Fruit fly (Drosophila melanogaster) whole organism, pupa: ENCODE measurements around the gene Mis12.

Source experiments
- CG10348 ChIP-seq: fragments of 200-800 bp; sonication (Bioruptor generic); IDR thresholded peaks from 2 replicates; pipeline ENCODE4 v1.3.6; 2022; ENCODE audit warnings: missing biosample characterization, missing genetic modification characterization
- CG12605 ChIP-seq: fragments of 200-800 bp; sonication (Bioruptor generic); IDR thresholded peaks from 2 replicates; pipeline ENCODE4 v1.3.6; 2022; ENCODE audit warnings: missing biosample characterization, missing genetic modification characterization
- CG13204 ChIP-seq: fragments of 200-800 bp; sonication (Bioruptor generic); optimal IDR thresholded peaks from 2 replicates; lab custom pipeline; 2018; ENCODE audit warnings: missing biosample characterization, mild to moderate bottlenecking, missing genetic modification characterization, moderate library complexity
- CG14655 ChIP-seq: fragments of 200-800 bp; sonication (Bioruptor generic); optimal IDR thresholded peaks from 3 replicates; lab custom pipeline; 2017; ENCODE audit warnings: mild to moderate bottlenecking, missing biosample characterization, missing genetic modification reagents, missing genetic modification characterization
- CG15710 ChIP-seq: fragments of 200-800 bp; sonication (Bioruptor generic); optimal IDR thresholded peaks from 2 replicates; lab custom pipeline; 2018; ENCODE audit warnings: missing biosample characterization, mild to moderate bottlenecking, missing genetic modification characterization, moderate library complexity
- CG17806 ChIP-seq: fragments of 200-800 bp; sonication (Bioruptor generic); optimal IDR thresholded peaks from 2 replicates; lab custom pipeline; 2018; ENCODE audit warnings: missing biosample characterization, mild to moderate bottlenecking, missing genetic modification characterization, moderate library complexity
- CG32121 ChIP-seq: fragments of 200-800 bp; sonication (Bioruptor generic); IDR thresholded peaks from 2 replicates; pipeline ENCODE4 v1.3.6; 2022; ENCODE audit warnings: missing biosample characterization, missing genetic modification characterization
- CG34367 ChIP-seq: fragments of 200-800 bp; sonication (Bioruptor generic); optimal IDR thresholded peaks from 2 replicates; lab custom pipeline; 2018; ENCODE audit warnings: missing biosample characterization, mild to moderate bottlenecking, missing genetic modification characterization
- CG4496 ChIP-seq: fragments of 200-800 bp; sonication (Bioruptor generic); IDR thresholded peaks from 3 replicates; pipeline ENCODE4 v1.3.6; 2022; ENCODE audit warnings: missing biosample characterization, missing genetic modification characterization
- CG8159 ChIP-seq: fragments of 200-800 bp; sonication (Bioruptor generic); optimal IDR thresholded peaks from 3 replicates; lab custom pipeline; 2018; ENCODE audit warnings: missing biosample characterization, mild to moderate bottlenecking, missing genetic modification characterization, moderate library complexity
- CG8301 ChIP-seq: fragments of 200-800 bp; sonication (Bioruptor generic); optimal IDR thresholded peaks from 2 replicates; lab custom pipeline; 2018; ENCODE audit warnings: missing biosample characterization, mild to moderate bottlenecking, missing genetic modification characterization
- CG9948 ChIP-seq: fragments of 200-800 bp; sonication (Bioruptor generic); optimal IDR thresholded peaks from 2 replicates; lab custom pipeline; 2018; ENCODE audit warnings: missing biosample characterization, mild to moderate bottlenecking, missing genetic modification characterization, moderate library complexity
- D1 ChIP-seq: fragments of 200-800 bp; sonication (Bioruptor generic); optimal IDR thresholded peaks from 2 replicates; lab custom pipeline; 2018; ENCODE audit warnings: missing biosample characterization, mild to moderate bottlenecking, missing genetic modification characterization, moderate library complexity
- EcR ChIP-seq: fragments of 200-800 bp; sonication (Bioruptor generic); optimal IDR thresholded peaks from 3 replicates; lab custom pipeline; 2019; ENCODE audit warnings: missing biosample characterization, missing genetic modification characterization, mild to moderate bottlenecking, moderate library complexity, missing genetic modification reagents
- Ets98B ChIP-seq: fragments of 200-800 bp; sonication (Bioruptor generic); IDR thresholded peaks from 2 replicates; pipeline ENCODE4 v1.3.6; 2022; ENCODE audit warnings: missing biosample characterization, missing genetic modification characterization
- Pif1A ChIP-seq: fragments of 200-800 bp; sonication (Bioruptor generic); optimal IDR thresholded peaks from 3 replicates; lab custom pipeline; 2016; ENCODE audit warnings: missing biosample characterization, missing genetic modification characterization
- Pif1B ChIP-seq: fragments of 200-800 bp; sonication (Bioruptor generic); optimal IDR thresholded peaks from 3 replicates; lab custom pipeline; 2016; ENCODE audit warnings: missing biosample characterization, missing genetic modification characterization
- Snoo ChIP-seq: fragments of 200-800 bp; sonication (Bioruptor generic); optimal IDR thresholded peaks from 3 replicates; lab custom pipeline; 2017; ENCODE audit warnings: missing biosample characterization, mild to moderate bottlenecking, missing genetic modification characterization, inconsistent platforms
- fd96Ca ChIP-seq: fragments of 200-800 bp; sonication (Bioruptor generic); IDR thresholded peaks from 3 replicates; pipeline ENCODE4 v1.3.6; 2022; ENCODE audit warnings: missing biosample characterization, missing genetic modification characterization
- gl ChIP-seq: fragments of 200-800 bp; sonication (Bioruptor generic); optimal IDR thresholded peaks from 2 replicates; lab custom pipeline; 2018; ENCODE audit warnings: missing biosample characterization, mild to moderate bottlenecking, missing genetic modification characterization
- rn ChIP-seq: fragments of 200-800 bp; sonication (Bioruptor generic); IDR thresholded peaks from 2 replicates; pipeline ENCODE4 v1.3.6; 2022; ENCODE audit warnings: missing biosample characterization, missing genetic modification characterization

Mis12 gene

DNA sequence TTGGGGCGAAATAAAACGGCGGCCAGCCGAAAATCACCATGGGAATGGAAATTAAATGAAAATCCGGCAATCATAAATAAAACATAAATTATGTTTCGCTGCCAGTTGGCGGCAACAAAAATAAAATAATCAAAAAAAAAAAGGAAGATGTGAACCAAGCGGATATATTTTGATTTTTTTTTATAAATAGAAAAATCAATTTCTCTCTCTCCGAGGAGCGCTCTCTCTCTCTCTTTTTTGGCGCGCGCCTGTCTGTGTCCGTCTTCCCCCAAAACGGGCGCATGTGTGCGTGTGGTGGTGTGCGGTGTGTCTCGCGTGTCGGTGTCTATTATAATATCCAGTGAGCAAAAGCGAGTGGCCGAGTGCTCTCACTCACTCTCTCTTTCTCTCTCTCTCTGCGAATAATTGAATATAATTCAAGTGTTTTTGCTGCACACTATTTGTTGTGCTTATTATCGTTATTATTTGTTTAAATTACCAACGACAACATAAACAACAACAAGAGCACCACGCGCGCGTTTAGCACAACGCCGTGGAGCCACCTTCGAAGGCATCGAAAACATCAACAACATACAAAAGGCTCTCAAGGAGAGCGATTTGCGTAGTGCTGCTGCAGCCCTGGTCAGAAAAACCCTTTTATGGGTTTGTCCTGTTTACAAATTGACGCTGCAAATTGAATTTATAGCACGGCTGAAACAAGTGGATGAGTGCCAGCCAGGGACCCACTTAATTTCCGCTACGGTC, 25.5 kb downstream of the Mis12 start:
- TF ChIP-seq CG15710 (tag; lab: Kevin White, UChicago), result no peak
- no peak for TF ChIP-seq CG17806 (tag; lab: Kevin White, UChicago)
- no peak for TF ChIP-seq rn
- no peak for TF ChIP-seq CG34367 (tag; lab: Kevin White, UChicago)
- no peak for TF ChIP-seq CG32121 (GFP tag; lab: Robert Waterston, UW)
- TF ChIP-seq fd96Ca, result no peak
- no peak for TF ChIP-seq CG9948 (tag; lab: Kevin White, UChicago)
- no peak for TF ChIP-seq D1 (tag; lab: Kevin White, UChicago)
- peak; percentile 47; the same call in 1 of the 3 replicates for TF ChIP-seq CG4496 (GFP tag; lab: Robert Waterston, UW)
- peak; percentile 36; the same call in 1 of the 2 replicates for TF ChIP-seq CG12605 (GFP tag; lab: Robert Waterston, UW)
- TF ChIP-seq EcR (GFP tag; lab: Kevin White, UChicago), result no peak
- no peak for TF ChIP-seq CG8301 (tag; lab: Kevin White, UChicago)
- no peak for TF ChIP-seq CG10348 (GFP tag; lab: Robert Waterston, UW)
- no peak for TF ChIP-seq Pif1B (GFP tag; lab: Kevin White, UChicago)
- TF ChIP-seq Snoo (tag; lab: Kevin White, UChicago), result no peak
- peak; percentile 39 for TF ChIP-seq Ets98B
- no peak for TF ChIP-seq Pif1A (GFP tag; lab: Kevin White, UChicago)
- TF ChIP-seq gl (tag; lab: Kevin White, UChicago), result no peak
- TF ChIP-seq CG14655 (GFP tag; lab: Kevin White, UChicago), result peak; percentile 35
- TF ChIP-seq CG13204 (GFP tag; lab: Kevin White, UChicago), result no peak

DNA sequence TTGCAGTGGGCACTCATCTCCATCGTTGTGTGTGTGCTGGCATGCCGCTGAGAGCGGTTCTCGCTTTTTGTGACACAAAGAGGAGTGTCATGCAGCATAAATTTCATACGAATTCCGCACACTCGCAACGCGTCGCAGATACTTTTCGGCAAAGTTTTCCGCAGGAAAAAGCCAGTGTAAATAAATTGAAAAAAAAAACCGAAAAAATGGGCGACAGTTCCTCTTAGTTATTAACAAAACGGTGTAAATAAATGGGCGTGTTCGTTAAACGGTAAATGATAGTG, 26.1 kb downstream of the Mis12 start, which contains the start of gene tow:
TSS of gene tow (plus strand) at position 26 of the 284 bp plus-strand sequence.
- TF ChIP-seq gl (tag; lab: Kevin White, UChicago) (no peak), CG34367 (tag; lab: Kevin White, UChicago) (no peak), CG10348 (GFP tag; lab: Robert Waterston, UW) (no peak), CG14655 (GFP tag; lab: Kevin White, UChicago) (no peak), CG8159 (tag; lab: Kevin White, UChicago) (no peak), CG4496 (GFP tag; lab: Robert Waterston, UW) (0 out of 3 replicates have a peak, but pooled peaks have one; percentile 7), Pif1B (GFP tag; lab: Kevin White, UChicago) (no peak)

DNA sequence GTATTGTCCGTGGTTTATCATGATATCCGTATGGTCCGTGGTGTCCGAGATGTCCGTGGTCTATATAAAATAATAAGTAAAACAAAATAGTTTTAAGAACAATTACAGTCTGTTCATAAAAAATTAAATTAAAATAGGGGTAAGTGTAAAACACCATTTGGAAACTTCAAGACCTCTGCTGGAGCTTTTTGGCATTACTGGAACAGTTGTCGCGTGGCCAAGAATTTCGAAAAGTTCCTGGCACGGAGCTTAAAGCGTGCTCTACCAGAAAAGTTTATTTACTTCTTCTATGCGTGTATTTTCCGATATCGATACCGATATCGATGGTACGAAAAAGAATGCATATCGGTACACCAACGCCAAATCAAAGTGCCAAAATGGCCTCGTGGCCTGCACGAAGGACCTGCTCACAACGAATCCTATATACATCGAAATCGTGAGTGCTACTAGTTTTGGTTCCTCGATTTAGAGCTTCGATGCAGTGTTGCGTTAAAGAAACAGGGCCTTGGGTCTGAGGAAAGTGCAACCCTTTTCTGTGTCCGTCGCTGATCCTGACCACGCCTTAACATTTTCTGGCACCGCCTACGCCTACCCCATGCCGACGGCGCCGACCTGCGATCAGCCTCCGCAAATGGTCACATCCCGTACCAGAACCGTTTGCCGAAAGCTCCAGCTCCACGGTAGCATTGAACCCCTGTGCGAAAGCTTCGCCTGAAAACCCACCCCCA, 26.6 kb downstream of the Mis12 start:
- TF ChIP-seq CG8159 (tag; lab: Kevin White, UChicago) (no peak), CG12605 (GFP tag; lab: Robert Waterston, UW) (no peak)
- TF ChIP-seq, all 21 proteins: peak for 0

DNA sequence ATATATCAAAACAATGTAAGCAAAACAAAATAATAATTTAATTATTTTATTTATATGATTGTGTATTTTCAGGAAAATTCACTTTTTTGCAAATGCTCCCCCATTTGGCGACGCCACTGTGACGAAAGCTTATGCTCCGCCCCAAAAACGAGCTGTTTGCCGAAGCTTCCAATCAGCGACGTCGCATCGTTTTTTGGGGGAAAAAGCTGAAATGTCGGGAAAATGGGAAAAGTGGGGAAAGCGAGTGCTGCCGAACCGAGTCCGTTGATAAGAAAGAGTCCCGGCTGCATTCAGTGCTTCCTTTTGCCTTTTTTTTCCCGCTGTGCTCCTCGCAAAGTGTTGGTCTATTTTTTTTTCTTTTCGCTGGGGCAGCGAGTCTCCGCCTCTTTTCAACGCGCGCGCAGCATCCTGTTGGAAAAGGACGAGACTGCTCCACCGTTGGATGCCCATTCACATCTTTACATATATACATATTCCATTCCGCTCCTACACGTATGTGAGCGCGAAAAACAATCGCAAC, 34.0 kb downstream of the Mis12 start:
- TF ChIP-seq fd96Ca (peak; percentile 29; the same call in 1 of the 3 replicates), CG12605 (GFP tag; lab: Robert Waterston, UW) (peak; percentile 73), CG14655 (GFP tag; lab: Kevin White, UChicago) (peak; percentile 9), CG4496 (GFP tag; lab: Robert Waterston, UW) (peak; percentile 65), CG32121 (GFP tag; lab: Robert Waterston, UW) (no peak; the same call in 1 of the 2 replicates), CG8159 (tag; lab: Kevin White, UChicago) (no peak), Ets98B (peak; percentile 18; the same call in 1 of the 2 replicates)

DNA sequence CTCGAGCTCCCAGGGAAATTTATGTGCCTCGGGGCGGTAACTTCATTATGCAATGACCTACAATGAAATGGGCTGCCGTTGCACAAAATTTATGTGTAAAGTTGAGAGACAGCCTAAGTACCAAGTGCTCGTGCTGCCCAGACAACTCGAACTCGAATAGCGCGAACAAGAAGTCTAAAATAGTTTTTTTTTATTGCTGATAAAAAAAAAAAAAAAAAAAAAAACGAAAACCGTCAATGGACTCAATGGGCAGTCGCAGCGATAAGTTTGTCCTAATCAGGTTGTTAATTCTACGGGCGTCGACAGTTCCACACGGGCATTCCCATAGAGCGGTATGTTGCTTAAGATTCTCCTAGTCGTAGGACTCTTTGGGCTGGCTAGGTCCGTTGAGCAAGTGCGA, 36.2 kb downstream of the Mis12 start, which contains the start of gene CG14820:
TSS of gene CG14820 (plus strand) at position 301 of the 400 bp plus-strand sequence.
- TF ChIP-seq CG34367 (tag; lab: Kevin White, UChicago) (no peak), CG32121 (GFP tag; lab: Robert Waterston, UW) (no peak), CG8301 (tag; lab: Kevin White, UChicago) (no peak), CG13204 (GFP tag; lab: Kevin White, UChicago) (no peak), Snoo (tag; lab: Kevin White, UChicago) (no peak), gl (tag; lab: Kevin White, UChicago) (no peak), Pif1B (GFP tag; lab: Kevin White, UChicago) (no peak), CG8159 (tag; lab: Kevin White, UChicago) (no peak), Pif1A (GFP tag; lab: Kevin White, UChicago) (no peak), Ets98B (no peak), rn (no peak), CG12605 (GFP tag; lab: Robert Waterston, UW) (no peak), CG4496 (GFP tag; lab: Robert Waterston, UW) (no peak), D1 (tag; lab: Kevin White, UChicago) (no peak), CG14655 (GFP tag; lab: Kevin White, UChicago) (no peak), EcR (GFP tag; lab: Kevin White, UChicago) (no peak), fd96Ca (no peak), CG17806 (tag; lab: Kevin White, UChicago) (no peak)
